Worm (Caenorhabditis elegans) whole organism, young adult: Measurements from ENCODE around the gene fbxb-107.

Experiments used
- B0019.2 ChIP-seq: fragments of 200-800 bp; sonication (Bioruptor generic); conservative IDR thresholded peaks from 2 replicates; pipeline ENCODE4 v1.3.6; 2022; ENCODE audit warnings: missing genetic modification reagents, missing genetic modification characterization, missing compliant biosample characterization
- B0336.3 ChIP-seq: fragments of 200-800 bp; sonication (Bioruptor generic); IDR thresholded peaks from 2 replicates; pipeline ENCODE4 v1.3.6; 2022; ENCODE audit warnings: missing genetic modification characterization, missing compliant biosample characterization
- C17E4.6 ChIP-seq: fragments of 200-800 bp; sonication (Bioruptor generic); IDR thresholded peaks from 2 replicates; pipeline ENCODE4 v1.3.6; 2022; ENCODE audit warnings: missing genetic modification reagents, missing genetic modification characterization, missing compliant biosample characterization
- F10E7.11 ChIP-seq: sonication (generic microtip); optimal IDR thresholded peaks from 2 replicates; lab custom pipeline; 2017; ENCODE audit warnings: mild to moderate bottlenecking, missing genetic modification characterization, moderate library complexity, missing compliant biosample characterization
- F22D6.2 ChIP-seq: sonication (generic microtip); optimal IDR thresholded peaks from 2 replicates; lab custom pipeline; 2016; ENCODE audit warnings: mild to moderate bottlenecking, missing genetic modification characterization, missing compliant biosample characterization
- F55B11.4 ChIP-seq: sonication (generic microtip); optimal IDR thresholded peaks from 2 replicates; lab custom pipeline; 2016; ENCODE audit warnings: missing compliant biosample characterization, missing genetic modification characterization, borderline replicate concordance; ENCODE audit not compliant: insufficient read depth
- F57A8.1 ChIP-seq: fragments of 200-800 bp; sonication (Bioruptor generic); optimal IDR thresholded peaks from 2 replicates; lab custom pipeline; 2018; ENCODE audit warnings: mild to moderate bottlenecking, missing genetic modification characterization, moderate library complexity, missing compliant biosample characterization
- T26A5.8 ChIP-seq: sonication (generic microtip); optimal IDR thresholded peaks from 2 replicates; lab custom pipeline; 2016; ENCODE audit warnings: missing genetic modification characterization, missing compliant biosample characterization
- atf-7 ChIP-seq: sonication (generic microtip); optimal IDR thresholded peaks from 2 replicates; lab custom pipeline; 2017; ENCODE audit warnings: mild to moderate bottlenecking, missing genetic modification characterization, missing compliant biosample characterization
- attf-5 ChIP-seq: fragments of 200-800 bp; sonication (Bioruptor generic); optimal IDR thresholded peaks from 2 replicates; lab custom pipeline; 2018; ENCODE audit warnings: mild to moderate bottlenecking, missing genetic modification characterization, missing compliant biosample characterization
- attf-6 ChIP-seq: fragments of 200-800 bp; sonication (Bioruptor generic); IDR thresholded peaks from 2 replicates; pipeline ENCODE4 v1.3.6; 2022; ENCODE audit warnings: missing genetic modification reagents, missing genetic modification characterization, missing compliant biosample characterization
- bed-1 ChIP-seq: fragments of 200-800 bp; sonication (Bioruptor generic); IDR thresholded peaks from 2 replicates; pipeline ENCODE4 v1.3.6; 2022; ENCODE audit warnings: missing genetic modification reagents, missing genetic modification characterization, missing compliant biosample characterization
- cebp-1 ChIP-seq, 2 experiments: fragments of 200-800 bp in 1 of 2; sonication (Bioruptor generic) in 1 of 2; sonication (generic microtip) in 1 of 2; IDR thresholded peaks in 1 of 2; optimal IDR thresholded peaks in 1 of 2; 2 replicates each; pipeline versions ENCODE4 v1.3.6 to Lab custom; 2017 to 2022; ENCODE audit warnings: missing compliant biosample characterization in 2 of 2, missing genetic modification characterization in 2 of 2, mild to moderate bottlenecking in 1 of 2, missing genetic modification reagents in 1 of 2, moderate library complexity in 1 of 2
- cebp-2 ChIP-seq: fragments of 200-800 bp; sonication (Bioruptor generic); IDR thresholded peaks from 2 replicates; pipeline ENCODE4 v1.3.6; 2022; ENCODE audit warnings: missing genetic modification characterization, missing compliant biosample characterization
- ceh-27 ChIP-seq: fragments of 200-800 bp; sonication (Bioruptor generic); optimal IDR thresholded peaks from 2 replicates; lab custom pipeline; 2018; ENCODE audit warnings: mild to moderate bottlenecking, missing genetic modification characterization, moderate library complexity, missing compliant biosample characterization
- chd-7 ChIP-seq: sonication (generic microtip); optimal IDR thresholded peaks from 2 replicates; lab custom pipeline; 2016; ENCODE audit warnings: mild to moderate bottlenecking, missing genetic modification characterization, moderate library complexity, missing compliant biosample characterization
- die-1 ChIP-seq: sonication (generic microtip); optimal IDR thresholded peaks from 2 replicates; lab custom pipeline; 2016; ENCODE audit warnings: missing genotype, mild to moderate bottlenecking, missing genetic modification characterization, missing compliant biosample characterization
- dox-1 ChIP-seq: fragments of 200-800 bp; sonication (Bioruptor generic); IDR thresholded peaks from 2 replicates; pipeline ENCODE4 v1.3.6; 2022; ENCODE audit warnings: missing genetic modification reagents, missing genetic modification characterization, missing compliant biosample characterization
- dpl-1 ChIP-seq: fragments of 150-350 bp; optimal IDR thresholded peaks from 2 replicates; lab custom pipeline; 2014; ENCODE audit warnings: missing biosample characterization, missing genetic modification reagents, missing genetic modification characterization
- efl-1 ChIP-seq: fragments of 150-350 bp; optimal IDR thresholded peaks from 2 replicates; lab custom pipeline; 2014; ENCODE audit warnings: missing biosample characterization, missing genetic modification reagents, missing genetic modification characterization
- egl-44 ChIP-seq: fragments of 200-800 bp; sonication (Bioruptor generic); IDR thresholded peaks from 2 replicates; pipeline ENCODE4 v1.3.6; 2022; ENCODE audit warnings: missing genetic modification reagents, missing genetic modification characterization, missing compliant biosample characterization
- fkh-3 ChIP-seq: sonication (generic microtip); optimal IDR thresholded peaks from 2 replicates; lab custom pipeline; 2016; ENCODE audit warnings: mild to moderate bottlenecking, missing genetic modification characterization, missing compliant biosample characterization
- hlh-12 ChIP-seq: sonication (generic microtip); optimal IDR thresholded peaks from 2 replicates; lab custom pipeline; 2016; ENCODE audit warnings: missing genetic modification characterization, missing compliant biosample characterization
- hmg-1.2 ChIP-seq: fragments of 200-800 bp; sonication (Bioruptor generic); IDR thresholded peaks from 2 replicates; pipeline ENCODE4 v1.3.6; 2022; ENCODE audit warnings: missing genetic modification reagents, missing genetic modification characterization, missing compliant biosample characterization
- let-607 ChIP-seq, 2 experiments: fragments of 200-800 bp in 1 of 2; sonication (Bioruptor generic) in 1 of 2; sonication (generic microtip) in 1 of 2; optimal IDR thresholded peaks; 2 replicates each; lab custom pipeline; 2016 to 2018; ENCODE audit warnings: mild to moderate bottlenecking in 2 of 2, missing compliant biosample characterization in 2 of 2, missing genetic modification characterization in 2 of 2, moderate library complexity in 2 of 2, missing genotype in 1 of 2
- madf-10 ChIP-seq: sonication (generic microtip); optimal IDR thresholded peaks from 2 replicates; lab custom pipeline; 2016; ENCODE audit warnings: mild to moderate bottlenecking, missing genetic modification characterization, missing compliant biosample characterization
- madf-3 ChIP-seq: fragments of 200-800 bp; sonication (Bioruptor generic); IDR thresholded peaks from 2 replicates; pipeline ENCODE4 v1.3.6; 2022; ENCODE audit warnings: missing genetic modification reagents, missing genetic modification characterization, missing compliant biosample characterization
- mcd-1 ChIP-seq: fragments of 200-800 bp; sonication (Bioruptor generic); IDR thresholded peaks from 2 replicates; pipeline ENCODE4 v1.3.6; 2022; ENCODE audit warnings: missing genetic modification reagents, missing genetic modification characterization, missing compliant biosample characterization
- mel-28 ChIP-seq: sonication (generic microtip); optimal IDR thresholded peaks from 2 replicates; lab custom pipeline; 2016; ENCODE audit warnings: borderline replicate concordance, mild to moderate bottlenecking, missing genetic modification characterization, missing compliant biosample characterization
- nhr-179 ChIP-seq: sonication (generic microtip); optimal IDR thresholded peaks from 2 replicates; lab custom pipeline; 2016; ENCODE audit warnings: mild to moderate bottlenecking, missing genetic modification characterization, missing compliant biosample characterization
- pha-4 ChIP-seq: fragments of 150-350 bp; sonication (generic microtip); optimal IDR thresholded peaks from 2 replicates; lab custom pipeline; 2014; ENCODE audit warnings: missing biosample characterization, missing genetic modification reagents, missing genetic modification characterization
- rcor-1 ChIP-seq: fragments of 200-800 bp; sonication (Bioruptor generic); IDR thresholded peaks from 2 replicates; pipeline ENCODE4 v1.3.6; 2022; ENCODE audit warnings: missing genetic modification reagents, missing genetic modification characterization, missing compliant biosample characterization
- rec-8 ChIP-seq, 2 experiments: sonication (generic microtip); optimal IDR thresholded peaks; 2 replicates each; lab custom pipeline; 2016; ENCODE audit warnings: mild to moderate bottlenecking in 2 of 2, missing genetic modification characterization in 2 of 2, missing genetic modification reagents in 2 of 2, missing genotype in 2 of 2, missing biosample characterization in 1 of 2, missing compliant biosample characterization in 1 of 2, moderate library complexity in 1 of 2
- repo-1 ChIP-seq: sonication (generic microtip); optimal IDR thresholded peaks from 2 replicates; lab custom pipeline; 2017; ENCODE audit warnings: mild to moderate bottlenecking, missing genetic modification characterization, missing compliant biosample characterization
- rpc-1 ChIP-seq, 2 experiments: fragments of 150-350 bp in 1 of 2; sonication (generic microtip) in 1 of 2; optimal IDR thresholded peaks; 2 replicates each; lab custom pipeline; 2014 to 2018; ENCODE audit warnings: missing biosample characterization in 1 of 2, missing genetic modification characterization in 1 of 2, missing genetic modification reagents in 1 of 2, missing genotype in 1 of 2
- snpc-1.3 ChIP-seq: sonication (generic microtip); optimal IDR thresholded peaks from 2 replicates; lab custom pipeline; 2017; ENCODE audit warnings: missing genetic modification characterization, mild to moderate bottlenecking, missing compliant biosample characterization, antibody characterized with exemption, moderate library complexity, missing genotype, missing genetic modification reagents; ENCODE audit not compliant: insufficient read depth
- somi-1 ChIP-seq: fragments of 200-800 bp; sonication (Bioruptor generic); optimal IDR thresholded peaks from 2 replicates; lab custom pipeline; 2018; ENCODE audit warnings: mild to moderate bottlenecking, missing genetic modification characterization, missing compliant biosample characterization
- sptf-2 ChIP-seq: fragments of 200-800 bp; sonication (Bioruptor generic); optimal IDR thresholded peaks from 2 replicates; lab custom pipeline; 2018; ENCODE audit warnings: mild to moderate bottlenecking, missing genetic modification characterization, missing compliant biosample characterization
- tbx-9 ChIP-seq: sonication (generic microtip); optimal IDR thresholded peaks from 2 replicates; lab custom pipeline; 2016; ENCODE audit warnings: borderline replicate concordance, missing genetic modification characterization, inconsistent platforms, missing compliant biosample characterization
- tlf-1 ChIP-seq: fragments of 200-800 bp; sonication (Bioruptor generic); optimal IDR thresholded peaks from 2 replicates; lab custom pipeline; 2018; ENCODE audit warnings: mild to moderate bottlenecking, missing genetic modification characterization, missing compliant biosample characterization
- unc-130 ChIP-seq: sonication (generic microtip); optimal IDR thresholded peaks from 2 replicates; lab custom pipeline; 2016; ENCODE audit warnings: missing genetic modification reagents, missing genetic modification characterization, missing compliant biosample characterization
- unc-62 ChIP-seq: fragments of 150-350 bp; optimal IDR thresholded peaks from 2 replicates; lab custom pipeline; 2014; ENCODE audit warnings: missing biosample characterization, missing genetic modification reagents, missing genetic modification characterization
- zfh-2 ChIP-seq: fragments of 200-800 bp; sonication (Bioruptor generic); conservative IDR thresholded peaks from 2 replicates; pipeline ENCODE4 v1.3.6; 2022; ENCODE audit warnings: missing genetic modification reagents, missing genetic modification characterization, missing compliant biosample characterization
- zim-3 ChIP-seq: sonication (generic microtip); optimal IDR thresholded peaks from 2 replicates; lab custom pipeline; 2017; ENCODE audit warnings: mild to moderate bottlenecking, missing genetic modification characterization, moderate library complexity, missing compliant biosample characterization
- ztf-26 ChIP-seq: sonication (generic microtip); optimal IDR thresholded peaks from 2 replicates; lab custom pipeline; 2017; ENCODE audit warnings: missing genetic modification characterization, missing compliant biosample characterization

Gene fbxb-107

DNA sequence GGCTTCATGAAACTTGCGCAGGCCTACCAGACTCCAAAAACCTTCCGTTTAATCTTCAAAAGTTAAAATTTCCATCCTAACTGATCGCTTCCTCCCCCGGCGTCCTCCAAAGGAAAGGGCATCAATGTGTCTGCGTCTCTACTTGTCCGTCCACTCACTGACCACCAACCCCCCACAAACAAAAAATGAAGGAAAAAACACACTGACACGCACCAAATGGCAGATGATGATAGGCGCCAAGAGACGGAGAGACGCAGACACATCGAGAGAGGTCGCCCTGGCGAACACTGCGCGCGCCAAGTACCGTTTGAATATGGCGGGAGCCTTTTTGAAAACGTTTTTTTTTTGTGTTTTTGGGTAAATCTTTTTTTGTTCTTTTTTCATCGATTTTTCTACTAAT is 23.8 kb upstream of the fbxb-107 start:
- TF ChIP-seq madf-3 (GFP tag; lab: Robert Waterston, UW), result 0 out of 2 replicates have a peak, but pooled peaks have one; percentile 23
- peak; percentile 39; the same call in 1 of the 2 replicates for TF ChIP-seq zfh-2 (GFP tag; lab: Robert Waterston, UW)
- no peak for TF ChIP-seq tlf-1 (GFP tag; lab: Kevin White, UChicago)
- no peak for TF ChIP-seq sptf-2 (GFP tag; lab: Kevin White, UChicago)
- peak; percentile 61; the same call in 1 of the 2 replicates for TF ChIP-seq hmg-1.2 (GFP tag; lab: Robert Waterston, UW)
- no peak for TF ChIP-seq cebp-1 (GFP tag; IDR thresholded peaks at IDR 0.05; lab: Robert Waterston, UW)
- peak; percentile 10 for TF ChIP-seq cebp-1 (tag; optimal IDR thresholded peaks at IDR 0.05; lab: Kevin White, UChicago)
- TF ChIP-seq cebp-2 (GFP tag; lab: Robert Waterston, UW), result 0 out of 2 replicates have a peak, but pooled peaks have one; percentile 12

ce11 chrII:2735192-2735591 is 23.4 kb upstream of the fbxb-107 start, which contains the start of gene wdr-31:
TSS of gene wdr-31 (minus strand) at chrII:2735292.
- TF ChIP-seq somi-1 (no peak), mcd-1 (GFP tag; lab: Robert Waterston, UW) (no peak), B0336.3 (GFP tag; lab: Robert Waterston, UW) (no peak), egl-44 (GFP tag; lab: Robert Waterston, UW) (no peak)

DNA sequence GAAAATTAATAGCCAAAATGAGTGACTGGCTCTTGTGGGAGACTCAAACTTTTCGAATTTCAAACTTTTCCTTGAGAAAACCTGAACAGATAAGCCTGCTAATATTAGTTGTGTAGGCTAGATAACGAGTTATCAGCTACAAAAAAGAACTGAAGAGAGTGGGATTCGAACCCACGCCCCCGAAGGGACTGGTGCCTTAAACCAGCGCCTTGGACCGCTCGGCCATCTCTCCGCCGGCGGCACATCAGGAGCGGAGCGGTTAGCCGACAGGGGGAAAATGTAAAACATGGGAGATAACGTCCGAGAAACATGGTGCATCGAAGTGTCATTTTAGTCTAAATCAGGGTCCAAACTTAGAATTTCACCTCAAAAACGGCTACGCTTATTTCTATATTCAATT is 22.9 kb upstream of the fbxb-107 start:
- no peak for TF ChIP-seq efl-1 (GFP tag; lab: Kevin White, UChicago)
- no peak for TF ChIP-seq rec-8 (tag; optimal IDR thresholded peaks at IDR 0.05; lab: Kevin White, UChicago)
- TF ChIP-seq F10E7.11, result no peak
- TF ChIP-seq ztf-26 (tag; lab: Kevin White, UChicago), result no peak
- no peak for TF ChIP-seq hlh-12 (tag; lab: Kevin White, UChicago)
- no peak for TF ChIP-seq B0019.2 (GFP tag; lab: Robert Waterston, UW)
- TF ChIP-seq F57A8.1 (GFP tag; lab: Kevin White, UChicago), result no peak
- no peak for TF ChIP-seq attf-5 (GFP tag; lab: Kevin White, UChicago)
- TF ChIP-seq dpl-1 (GFP tag; lab: Kevin White, UChicago), result no peak
- no peak for TF ChIP-seq attf-6
- no peak for TF ChIP-seq C17E4.6 (GFP tag; lab: Robert Waterston, UW)
- TF ChIP-seq T26A5.8, result no peak
- no peak for TF ChIP-seq let-607 (tag; optimal IDR thresholded peaks at IDR 0.05; lab: Kevin White, UChicago)
- no peak for TF ChIP-seq nhr-179 (tag; lab: Kevin White, UChicago)
- no peak for TF ChIP-seq pha-4 (tag; lab: Kevin White, UChicago)
- no peak for TF ChIP-seq bed-1 (GFP tag; lab: Robert Waterston, UW)
- TF ChIP-seq mel-28 (tag; lab: Kevin White, UChicago), result no peak
- TF ChIP-seq repo-1 (tag; lab: Kevin White, UChicago), result no peak
- TF ChIP-seq snpc-1.3 (tag; lab: Kevin White, UChicago), result no peak
- TF ChIP-seq chd-7 (tag; lab: Kevin White, UChicago), result no peak
- TF ChIP-seq fkh-3 (tag; lab: Kevin White, UChicago), result no peak
- TF ChIP-seq zim-3 (tag; lab: Kevin White, UChicago), result no peak
- no peak for TF ChIP-seq unc-62
- no peak; the same call in 1 of the 2 replicates for TF ChIP-seq dox-1
- TF ChIP-seq die-1 (tag; lab: Kevin White, UChicago), result peak; percentile 48
- no peak for TF ChIP-seq tbx-9 (tag; lab: Kevin White, UChicago)
- TF ChIP-seq rpc-1 (optimal IDR thresholded peaks at IDR 0.05; lab: Kevin White, UChicago), result peak; percentile 50
- peak; percentile 75 for TF ChIP-seq rpc-1 (tag; optimal IDR thresholded peaks at IDR 0.05; lab: Kevin White, UChicago)
- no peak for TF ChIP-seq unc-130 (GFP tag; lab: Kevin White, UChicago)
- no peak for TF ChIP-seq F22D6.2 (tag; lab: Kevin White, UChicago)
- TF ChIP-seq rcor-1 (GFP tag; lab: Robert Waterston, UW), result no peak
- TF ChIP-seq F55B11.4 (tag; lab: Kevin White, UChicago), result no peak
- TF ChIP-seq madf-10, result no peak
- TF ChIP-seq ceh-27 (GFP tag; lab: Kevin White, UChicago), result no peak
- TF ChIP-seq atf-7 (tag; lab: Kevin White, UChicago), result no peak
